Fruit fly (Drosophila melanogaster): Measurements from ENCODE around the gene Dph1.

The Dph1 gene

DNA sequence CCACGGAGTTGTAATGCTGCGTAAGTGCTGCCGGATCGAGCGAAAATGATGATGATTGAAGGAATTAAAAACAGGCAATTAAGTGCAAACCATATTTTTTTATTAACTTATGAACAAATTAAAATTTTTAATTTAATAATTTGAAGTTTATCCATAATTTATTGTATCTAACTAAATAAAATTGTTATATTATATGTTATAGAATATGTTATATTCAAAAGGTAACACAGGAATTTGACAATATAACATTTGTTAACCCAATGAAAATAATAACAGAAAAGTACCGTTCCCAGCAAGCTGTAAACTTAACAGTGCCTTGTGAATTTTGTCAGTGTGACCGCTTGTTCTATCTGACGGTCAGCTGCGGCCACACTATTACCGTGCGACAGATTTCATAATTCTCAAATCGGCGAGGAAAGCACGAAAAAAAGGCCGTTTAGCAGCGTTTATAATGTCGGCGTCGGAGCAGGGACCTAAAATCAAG, 11.9 kb upstream of the Dph1 start, which contains the start of the genes Ccdc56 and mtTFB1 (continued):
- TF ChIP-seq CG14860 (GFP tag; IDR thresholded peaks at IDR 0.05; ENCODE audit: partially characterized antibody) (no peak), Oli (tag; optimal IDR thresholded peaks at IDR 0.05) (no peak), CG6272 (GFP tag; IDR thresholded peaks at IDR 0.05) (no peak), CG11456 (GFP tag; IDR thresholded peaks at IDR 0.05) (no peak), hb (GFP tag; IDR thresholded peaks at IDR 0.05; ENCODE audit: partially characterized antibody) (no peak), caup (GFP tag; optimal IDR thresholded peaks at IDR 0.05; ENCODE audit: severe bottlenecking) (no peak), CG6175 (GFP tag; IDR thresholded peaks at IDR 0.05) (no peak), trem (tag; optimal IDR thresholded peaks at IDR 0.05) (peak; percentile 52), CG14014 (GFP tag; IDR thresholded peaks at IDR 0.05) (no peak), bcd (GFP tag; optimal IDR thresholded peaks at IDR 0.05) (no peak), Max (GFP tag; optimal IDR thresholded peaks at IDR 0.05) (no peak), CG1024 (GFP tag; IDR thresholded peaks at IDR 0.05) (no peak), BEAF-32 (GFP tag; optimal IDR thresholded peaks at IDR 0.05) (peak; percentile 51), insv (GFP tag; optimal IDR thresholded peaks at IDR 0.05) (no peak), Scr (GFP tag; IDR thresholded peaks at IDR 0.05; ENCODE audit: partially characterized antibody) (peak; percentile 16; the same call in 1 of the 2 replicates), cwo (GFP tag; optimal IDR thresholded peaks at IDR 0.05) (no peak), CG18262 (tag; optimal IDR thresholded peaks at IDR 0.05) (no peak), CG14667 (GFP tag; IDR thresholded peaks at IDR 0.05) (no peak), az2 (GFP tag; optimal IDR thresholded peaks at IDR 0.05) (no peak), CG11695 (GFP tag; IDR thresholded peaks at IDR 0.05) (no peak), seq (GFP tag; IDR thresholded peaks at IDR 0.05) (no peak), Chrac-16 (GFP tag; optimal IDR thresholded peaks at IDR 0.05) (peak; percentile 8), CG7556 (GFP tag; optimal IDR thresholded peaks at IDR 0.05) (no peak), stwl (tag; optimal IDR thresholded peaks at IDR 0.05) (peak; percentile 57), row (GFP tag; IDR thresholded peaks at IDR 0.05) (0 out of 3 replicates have a peak, but pooled peaks have one; percentile 7), esg (GFP tag; conservative IDR thresholded peaks at IDR 0.05) (no peak), ems (GFP tag; optimal IDR thresholded peaks at IDR 0.05) (peak; percentile 37), CTCF (GFP tag; optimal IDR thresholded peaks at IDR 0.05) (peak; percentile 5), jing (GFP tag; optimal IDR thresholded peaks at IDR 0.05) (no peak), Mrtf (GFP tag; IDR thresholded peaks at IDR 0.05) (no peak), Ets65A (GFP tag) (peak; percentile 23), CG16863 (GFP tag; optimal IDR thresholded peaks at IDR 0.05) (no peak), CG8089 (GFP tag; optimal IDR thresholded peaks at IDR 0.05) (no peak), abd-A (tag; optimal IDR thresholded peaks at IDR 0.05) (no peak), CG12744 (GFP tag; optimal IDR thresholded peaks at IDR 0.05) (no peak), CG14050 (GFP tag; IDR thresholded peaks at IDR 0.05) (no peak), ci (GFP tag; IDR thresholded peaks at IDR 0.05) (0 out of 3 replicates have a peak, but pooled peaks have one; percentile 39), chn (GFP tag; optimal IDR thresholded peaks at IDR 0.05) (no peak), Nf-YA (GFP tag; IDR thresholded peaks at IDR 0.05) (no peak), nerfin-2 (GFP tag; IDR thresholded peaks at IDR 0.05; ENCODE audit: partially characterized antibody) (no peak), fu2 (GFP tag; optimal IDR thresholded peaks at IDR 0.05) (no peak), prd (optimal IDR thresholded peaks at IDR 0.05) (no peak), prd (GFP tag; IDR thresholded peaks at IDR 0.05) (no peak), Bgb (GFP tag; IDR thresholded peaks at IDR 0.05; ENCODE audit: partially characterized antibody) (no peak; the same call in 1 of the 2 replicates), lov (optimal IDR thresholded peaks at IDR 0.05) (no peak), lov (GFP tag; IDR thresholded peaks at IDR 0.05) (no peak), zen (tag; optimal IDR thresholded peaks at IDR 0.05) (no peak), mld (GFP tag; IDR thresholded peaks at IDR 0.05; ENCODE audit: partially characterized antibody) (no peak), CG14710 (tag; optimal IDR thresholded peaks at IDR 0.05) (peak; percentile 54), CG8924 (tag; optimal IDR thresholded peaks at IDR 0.05) (no peak), CG3407 (GFP tag; optimal IDR thresholded peaks at IDR 0.05) (no peak), CG2116 (GFP tag; optimal IDR thresholded peaks at IDR 0.05) (peak; percentile 32)

All from whole organism, embryonic.